Worm (Caenorhabditis elegans): Measurements from ENCODE around the gene lyst-1.

DNA sequence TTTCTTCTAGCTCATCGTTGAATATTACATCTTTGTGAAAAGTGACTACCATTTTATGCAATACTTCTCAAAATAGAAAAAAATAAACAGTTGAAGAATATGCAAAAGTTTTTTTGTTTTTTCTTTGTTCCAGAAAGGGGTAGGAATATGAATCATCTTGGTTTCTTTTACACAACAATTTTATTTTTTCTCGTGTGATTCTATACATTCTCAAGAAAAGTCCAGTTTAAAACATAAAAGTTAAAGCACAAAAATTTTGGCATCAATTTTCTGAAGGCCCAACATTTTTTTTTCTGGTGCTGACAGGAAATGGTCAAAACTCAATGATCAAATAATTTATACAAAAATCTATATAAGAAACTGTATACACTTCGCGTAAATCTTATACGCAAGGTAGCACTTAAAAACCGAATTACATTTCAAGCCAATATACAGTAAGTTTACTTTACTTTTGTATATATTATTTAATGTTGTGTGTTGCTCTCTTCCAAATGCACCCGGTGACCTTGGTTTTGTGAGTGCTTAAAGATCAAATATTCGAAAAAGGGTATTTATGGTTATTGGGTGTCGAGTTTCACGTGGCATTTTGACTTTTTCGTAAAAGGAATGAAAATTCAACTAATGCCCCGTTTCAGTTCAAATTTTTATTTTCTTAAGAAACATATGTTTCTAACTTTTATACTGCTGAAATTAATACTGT, 32.3 kb downstream of the lyst-1 start, which contains the start of the genes W03G11.2 and lgc-13:
- TF ChIP-seq snpc-4 (tag; optimal IDR thresholded peaks at IDR 0.05): no peak
- no peak for TF ChIP-seq nhr-12 (tag; optimal IDR thresholded peaks at IDR 0.05)
- TF ChIP-seq ceh-90 (tag; optimal IDR thresholded peaks at IDR 0.05): no peak
- no peak for TF ChIP-seq zag-1 (tag; optimal IDR thresholded peaks at IDR 0.05)
